Fruit fly (Drosophila melanogaster): Measurements from ENCODE around the gene CG6638.
A peak's percentile ranks its signal among the peaks of the same experiment; 100 is the strongest.

Gene CG6638

dm6 chr3L:8550836-8551235 lies 25.0 kb downstream of the CG6638 start (continued):
- TF ChIP-seq gcm2 (GFP tag; optimal IDR thresholded peaks at IDR 0.05) (no peak), Drgx (GFP tag; IDR thresholded peaks at IDR 0.05) (peak; percentile 20; the same call in 1 of the 2 replicates), Mad (GFP tag; optimal IDR thresholded peaks at IDR 0.05) (no peak), CG16779 (GFP tag; IDR thresholded peaks at IDR 0.05) (no peak), Ets65A (GFP tag) (peak; percentile 12), CG17385 (GFP tag; optimal IDR thresholded peaks at IDR 0.05) (no peak), chinmo (GFP tag; IDR thresholded peaks at IDR 0.05; ENCODE audit: partially characterized antibody) (0 out of 4 replicates have a peak, but pooled peaks have one; percentile 44), Med (GFP tag) (peak; percentile 49), crol (GFP tag; IDR thresholded peaks at IDR 0.05) (0 out of 2 replicates have a peak, but pooled peaks have one; percentile 23), CG32772 (GFP tag; IDR thresholded peaks at IDR 0.05) (no peak), CG2199 (GFP tag; IDR thresholded peaks at IDR 0.05) (0 out of 3 replicates have a peak, but pooled peaks have one; percentile 24), CG8478 (optimal IDR thresholded peaks at IDR 0.05) (no peak), CG32532 (GFP tag; IDR thresholded peaks at IDR 0.05) (0 out of 2 replicates have a peak, but pooled peaks have one; percentile 20), ro (GFP tag; IDR thresholded peaks at IDR 0.05) (no peak), gfzf (GFP tag; optimal IDR thresholded peaks at IDR 0.05) (no peak), pfk (GFP tag; optimal IDR thresholded peaks at IDR 0.05) (no peak), toy (GFP tag; IDR thresholded peaks at IDR 0.05) (no peak), sr (GFP tag; IDR thresholded peaks at IDR 0.05) (no peak), vnd (GFP tag; IDR thresholded peaks at IDR 0.05; ENCODE audit: partially characterized antibody) (no peak)

DNA sequence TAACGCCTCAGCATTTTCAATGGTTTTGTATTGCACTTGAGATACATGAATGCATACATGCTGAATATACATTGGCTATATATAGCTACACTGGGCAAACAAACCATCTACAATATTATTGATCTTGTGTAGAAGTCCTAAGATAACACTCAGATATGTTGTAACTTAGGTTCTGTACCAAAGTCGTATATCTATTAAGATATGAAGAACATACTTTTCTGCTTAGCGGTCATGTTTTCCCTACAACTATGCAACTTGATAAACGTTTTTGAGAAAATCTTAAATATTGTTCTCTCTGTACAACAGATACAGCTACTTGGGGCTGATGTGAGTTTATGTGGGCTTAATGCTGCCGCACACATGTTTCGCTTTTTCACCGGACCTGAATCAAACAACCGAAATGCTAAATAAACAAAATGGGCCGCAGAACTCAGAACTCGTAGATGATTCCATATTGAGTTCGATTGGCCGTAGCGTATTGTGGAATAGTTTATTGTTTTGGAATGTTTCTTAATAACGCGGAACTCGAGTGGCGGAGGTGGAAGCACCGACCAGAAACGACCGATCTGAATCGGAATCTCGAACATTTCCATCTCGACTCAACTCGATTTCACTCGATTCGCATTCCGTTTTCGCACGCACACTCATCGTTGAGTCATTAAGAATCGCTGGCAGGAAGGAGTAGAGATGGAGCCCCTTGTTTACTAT lies 26.5 kb downstream of the CG6638 start:
- TF ChIP-seq ci (GFP tag; IDR thresholded peaks at IDR 0.05), result peak; percentile 68; the same call in 1 of the 3 replicates
- no peak for TF ChIP-seq peb (GFP tag; IDR thresholded peaks at IDR 0.05)
- no peak for TF ChIP-seq Atf-2 (GFP tag; optimal IDR thresholded peaks at IDR 0.05)
- TF ChIP-seq CG14014 (GFP tag; IDR thresholded peaks at IDR 0.05), result no peak
- TF ChIP-seq crp (GFP tag; optimal IDR thresholded peaks at IDR 0.05), result no peak
- TF ChIP-seq Elba2 (GFP tag; optimal IDR thresholded peaks at IDR 0.05), result no peak
- TF ChIP-seq CG13894 (tag; optimal IDR thresholded peaks at IDR 0.05), result peak; percentile 45
- no peak for TF ChIP-seq CG17802 (tag; optimal IDR thresholded peaks at IDR 0.05)
- TF ChIP-seq Side (GFP tag; optimal IDR thresholded peaks at IDR 0.05), result no peak
- no peak for TF ChIP-seq sc (optimal IDR thresholded peaks at IDR 0.05)
- no peak for TF ChIP-seq sc (GFP tag; optimal IDR thresholded peaks at IDR 0.05)
- no peak for TF ChIP-seq schlank (tag; optimal IDR thresholded peaks at IDR 0.05)
- peak; percentile 36 for TF ChIP-seq Chrac-16 (GFP tag; optimal IDR thresholded peaks at IDR 0.05)
- peak; percentile 79 for TF ChIP-seq zf30C (GFP tag; optimal IDR thresholded peaks at IDR 0.05)
- TF ChIP-seq bab2 (GFP tag; optimal IDR thresholded peaks at IDR 0.05), result peak; percentile 36
- TF ChIP-seq lilli (GFP tag; optimal IDR thresholded peaks at IDR 0.05), result peak; percentile 26
- TF ChIP-seq Taf1 (GFP tag; IDR thresholded peaks at IDR 0.05), result no peak
- no peak for TF ChIP-seq psq (GFP tag; optimal IDR thresholded peaks at IDR 0.05)
- peak; percentile 23 for TF ChIP-seq CG4854 (GFP tag; optimal IDR thresholded peaks at IDR 0.05)
- TF ChIP-seq cad (GFP tag; optimal IDR thresholded peaks at IDR 0.05), result no peak
- peak; percentile 55 for TF ChIP-seq Camta (GFP tag; optimal IDR thresholded peaks at IDR 0.05)
- TF ChIP-seq Med (GFP tag), result peak; percentile 93
- TF ChIP-seq Nf-YB (GFP tag; optimal IDR thresholded peaks at IDR 0.05), result peak; percentile 29
- no peak for TF ChIP-seq Doc3 (GFP tag; IDR thresholded peaks at IDR 0.05; ENCODE audit: partially characterized antibody)
- TF ChIP-seq CG10431 (GFP tag; optimal IDR thresholded peaks at IDR 0.05), result peak; percentile 70
- TF ChIP-seq CG7745 (tag; optimal IDR thresholded peaks at IDR 0.05), result no peak
- peak; percentile 53; the same call in 2 of the 3 replicates for TF ChIP-seq CG11695 (GFP tag; IDR thresholded peaks at IDR 0.05)
- TF ChIP-seq CG12299 (tag; optimal IDR thresholded peaks at IDR 0.05), result peak; percentile 49
- no peak for TF ChIP-seq stwl (tag; optimal IDR thresholded peaks at IDR 0.05)
- peak; percentile 18 for TF ChIP-seq Nf-YC (tag; optimal IDR thresholded peaks at IDR 0.05)
- TF ChIP-seq ind (GFP tag; optimal IDR thresholded peaks at IDR 0.05), result peak; percentile 8
- no peak for TF ChIP-seq bowl (GFP tag; IDR thresholded peaks at IDR 0.05)
- TF ChIP-seq Hr39 (optimal IDR thresholded peaks at IDR 0.05), result no peak
